Worm (Caenorhabditis elegans): ENCODE data around the gene glt-1.

glt-1 gene

DNA sequence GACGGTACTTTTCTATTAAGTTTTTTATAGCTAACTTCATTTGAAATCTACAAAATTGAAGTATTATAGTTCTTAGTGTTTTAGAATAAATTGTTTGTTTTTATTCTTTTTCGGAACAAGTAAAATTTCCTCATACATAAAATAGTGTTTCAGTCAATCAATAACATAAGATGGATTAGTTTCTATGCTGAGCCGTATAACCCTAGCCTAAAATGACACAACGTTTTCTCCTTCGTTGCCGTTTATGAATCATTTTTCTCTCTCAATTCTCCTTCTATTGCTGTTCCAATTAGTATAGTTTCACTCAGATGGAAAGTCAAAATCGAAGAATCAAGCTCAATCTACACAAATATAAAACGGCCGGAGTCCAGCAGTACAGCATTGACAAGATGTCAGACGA lies 46.4 kb downstream of the glt-1 start, which contains the start of gene rgs-7 (continued):
- no peak for TF ChIP-seq hlh-30 (tag; optimal IDR thresholded peaks at IDR 0.05; ENCODE audit: insufficient read depth)

DNA sequence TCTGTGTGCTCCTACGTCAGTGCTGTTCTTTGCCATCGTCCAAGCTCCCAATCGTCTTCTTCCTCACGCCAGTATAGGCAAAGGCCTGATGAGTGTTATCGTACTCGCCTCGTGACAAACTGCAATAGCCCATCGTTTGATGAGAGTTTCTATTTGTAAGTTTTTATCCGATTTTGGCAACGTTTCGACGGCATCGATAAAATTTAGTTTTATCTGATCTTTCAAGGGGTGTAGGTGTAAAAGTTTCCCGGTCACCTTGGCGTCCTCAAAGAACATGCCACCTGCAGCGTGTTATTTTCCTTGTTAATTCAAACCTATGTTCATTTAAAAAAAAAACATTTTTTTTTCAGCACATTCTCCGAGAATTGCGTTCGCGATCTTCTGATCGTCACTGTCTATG lies 51.3 kb downstream of the glt-1 start:
- no peak for TF ChIP-seq cey-2 (tag; optimal IDR thresholded peaks at IDR 0.05; ENCODE audit: borderline replicate concordance, insufficient read depth)
- TF ChIP-seq egl-27 (tag; optimal IDR thresholded peaks at IDR 0.05), result no peak
- TF ChIP-seq lin-13 (GFP tag; optimal IDR thresholded peaks at IDR 0.05), result no peak
- no peak for TF ChIP-seq mes-2 (tag; optimal IDR thresholded peaks at IDR 0.05; ENCODE audit: poor library complexity, severe bottlenecking)
- TF ChIP-seq arid-1 (GFP tag; conservative IDR thresholded peaks at IDR 0.05), result no peak
- no peak for TF ChIP-seq dmd-6 (GFP tag; IDR thresholded peaks at IDR 0.05)
- TF ChIP-seq daf-8 (GFP tag; IDR thresholded peaks at IDR 0.05), result no peak
- no peak for TF ChIP-seq nhr-237 (tag; optimal IDR thresholded peaks at IDR 0.05)
- TF ChIP-seq madf-9 (GFP tag; conservative IDR thresholded peaks at IDR 0.05), result no peak
- no peak for TF ChIP-seq nhr-10 (tag; optimal IDR thresholded peaks at IDR 0.05)
- no peak for TF ChIP-seq set-16 (GFP tag; IDR thresholded peaks at IDR 0.05)
- no peak for TF ChIP-seq nhr-42 (GFP tag; IDR thresholded peaks at IDR 0.05)
- TF ChIP-seq Y75B8A.6 (GFP tag; IDR thresholded peaks at IDR 0.05), result no peak
- no peak for TF ChIP-seq nhr-11 (tag; optimal IDR thresholded peaks at IDR 0.05)

DNA sequence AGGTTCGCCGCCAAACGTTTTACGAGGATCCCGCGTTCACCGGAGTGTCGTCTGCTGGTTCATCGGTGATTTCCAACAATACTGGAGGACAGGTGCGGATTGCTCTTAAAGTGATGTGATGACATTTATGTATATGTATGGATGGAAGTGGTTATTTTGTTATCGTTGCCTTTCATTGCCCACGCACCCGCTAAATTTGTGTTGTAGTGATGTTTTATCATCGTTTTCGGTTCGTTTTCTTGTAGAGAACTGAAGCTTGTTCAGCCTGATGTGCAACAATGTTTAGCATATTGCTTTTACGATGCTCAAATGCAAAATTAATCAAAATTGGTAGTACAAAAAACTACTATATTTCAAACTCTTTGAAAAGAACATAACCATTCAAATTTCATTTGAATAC lies 52.0 kb downstream of the glt-1 start:
- TF ChIP-seq daf-19 (GFP tag; conservative IDR thresholded peaks at IDR 0.05), result no peak
- no peak for TF ChIP-seq daf-12 (tag; optimal IDR thresholded peaks at IDR 0.05)
- peak in 1 of 2 experiments; percentile 92 for TF ChIP-seq unc-62 (GFP tag; optimal IDR thresholded peaks at IDR 0.05 in 1 of 2)
- no peak for TF ChIP-seq unc-62 (tag; optimal IDR thresholded peaks at IDR 0.05)
- no peak for TF ChIP-seq dmd-8 (GFP tag; IDR thresholded peaks at IDR 0.05)
- TF ChIP-seq mdl-1 (tag; optimal IDR thresholded peaks at IDR 0.05), result no peak
- TF ChIP-seq nhr-28 (tag; optimal IDR thresholded peaks at IDR 0.05), result no peak
- TF ChIP-seq gei-8 (GFP tag; optimal IDR thresholded peaks at IDR 0.05), result no peak
- TF ChIP-seq lim-7 (GFP tag; IDR thresholded peaks at IDR 0.05), result no peak

DNA sequence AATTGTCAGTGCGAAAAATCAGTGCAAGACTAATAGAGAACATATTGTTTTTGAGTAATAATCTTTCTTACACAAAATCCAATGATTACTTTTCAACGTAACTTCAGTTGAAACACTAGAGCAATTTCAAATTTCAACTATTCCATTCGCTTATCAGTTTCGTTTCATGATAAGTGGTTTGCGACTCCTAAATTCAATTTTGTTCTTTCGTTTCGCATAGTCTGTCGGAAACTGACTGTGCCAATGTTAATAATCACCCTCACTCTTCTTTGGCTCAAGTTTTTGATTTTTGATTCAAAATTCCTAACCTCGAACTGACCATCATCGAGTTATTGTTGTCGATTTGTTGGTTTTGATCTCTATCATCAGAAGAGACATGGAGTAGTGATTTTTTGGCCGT lies 52.9 kb downstream of the glt-1 start:
- TF ChIP-seq dve-1 (tag; optimal IDR thresholded peaks at IDR 0.05; ENCODE audit: insufficient read depth) (peak; percentile 13), unc-62 (GFP tag; optimal IDR thresholded peaks at IDR 0.05 in 1 of 2) (no peak), unc-62 (tag; optimal IDR thresholded peaks at IDR 0.05) (no peak), dmd-6 (GFP tag; IDR thresholded peaks at IDR 0.05) (peak; percentile 42; the same call in 1 of the 2 replicates), daf-16 (GFP tag; optimal IDR thresholded peaks at IDR 0.05) (no peak), daf-16 (tag; optimal IDR thresholded peaks at IDR 0.05) (peak; percentile 36), pqm-1 (tag; optimal IDR thresholded peaks at IDR 0.05) (peak; percentile 89), arid-1 (GFP tag; conservative IDR thresholded peaks at IDR 0.05) (no peak), nhr-6 (tag; optimal IDR thresholded peaks at IDR 0.05) (no peak), nhr-28 (tag; optimal IDR thresholded peaks at IDR 0.05) (peak; percentile 51)

Data from whole organism, L4 larva.